Worm (Caenorhabditis elegans) whole organism, L3 larva: Measurements from ENCODE around the gene dhp-2.

Experiments
- ama-1 ChIP-seq: fragments of 150-350 bp; optimal IDR thresholded peaks from 2 replicates; lab custom pipeline; 2018
- ceh-16 ChIP-seq: sonication (generic microtip); optimal IDR thresholded peaks from 2 replicates; lab custom pipeline; 2017; ENCODE audit warnings: missing biosample characterization, missing genetic modification characterization
- ceh-28 ChIP-seq: fragments of 150-350 bp; optimal IDR thresholded peaks from 2 replicates; lab custom pipeline; 2014; ENCODE audit warnings: missing biosample characterization, missing genetic modification reagents, missing genetic modification characterization
- ceh-82 ChIP-seq: fragments of 150-350 bp; optimal IDR thresholded peaks from 2 replicates; lab custom pipeline; 2014; ENCODE audit warnings: missing biosample characterization, missing genetic modification characterization
- ceh-9 ChIP-seq: sonication (generic microtip); optimal IDR thresholded peaks from 2 replicates; lab custom pipeline; 2018; ENCODE audit warnings: missing biosample characterization, missing genetic modification characterization
- daf-12 ChIP-seq: fragments of 150-350 bp; optimal IDR thresholded peaks from 2 replicates; lab custom pipeline; 2014; ENCODE audit warnings: missing biosample characterization, missing genetic modification reagents, missing genetic modification characterization
- egl-27 ChIP-seq: sonication (generic microtip); optimal IDR thresholded peaks from 4 replicates; lab custom pipeline; 2017; ENCODE audit warnings: missing biosample characterization, missing genetic modification reagents, missing genetic modification characterization
- egl-5 ChIP-seq: fragments of 150-350 bp; optimal IDR thresholded peaks from 2 replicates; lab custom pipeline; 2017; ENCODE audit warnings: missing biosample characterization, missing genetic modification reagents, missing genetic modification characterization, inconsistent platforms
- elt-2 ChIP-seq: sonication (generic microtip); optimal IDR thresholded peaks from 2 replicates; lab custom pipeline; 2016; ENCODE audit warnings: missing genetic modification reagents, mild to moderate bottlenecking, missing genetic modification characterization, missing compliant biosample characterization
- elt-3 ChIP-seq, 3 experiments: fragments of 150-350 bp in 1 of 3; sonication (generic microtip) in 2 of 3; optimal IDR thresholded peaks; 2 replicates in 2 of 3; 4 replicates in 1 of 3; lab custom pipeline; 2014 to 2017; ENCODE audit warnings: missing biosample characterization in 3 of 3, missing genetic modification characterization in 3 of 3
- eor-1 ChIP-seq, 2 experiments: fragments of 150-350 bp; optimal IDR thresholded peaks; 2 replicates each; lab custom pipeline; 2014 to 2018; ENCODE audit warnings: missing biosample characterization in 2 of 2, missing genetic modification characterization in 2 of 2
- fkh-2 ChIP-seq: fragments of 150-350 bp; optimal IDR thresholded peaks from 2 replicates; lab custom pipeline; 2014; ENCODE audit warnings: missing biosample characterization, missing genetic modification reagents, missing genetic modification characterization
- hmg-11 ChIP-seq: sonication (generic microtip); optimal IDR thresholded peaks from 2 replicates; lab custom pipeline; 2016; ENCODE audit warnings: missing genetic modification characterization, missing compliant biosample characterization
- jun-1 ChIP-seq: fragments of 150-350 bp; optimal IDR thresholded peaks from 2 replicates; lab custom pipeline; 2014; ENCODE audit warnings: missing biosample characterization, missing genetic modification reagents, missing genetic modification characterization
- lin-15B ChIP-seq: fragments of 150-350 bp; optimal IDR thresholded peaks from 2 replicates; lab custom pipeline; 2014; ENCODE audit warnings: missing biosample characterization, missing genetic modification characterization
- lin-39 ChIP-seq: fragments of 150-350 bp; optimal IDR thresholded peaks from 2 replicates; lab custom pipeline; 2018; ENCODE audit warnings: missing biosample characterization, missing genetic modification reagents, missing genetic modification characterization
- lsy-12 ChIP-seq: sonication (generic microtip); optimal IDR thresholded peaks from 2 replicates; lab custom pipeline; 2016; ENCODE audit warnings: mild to moderate bottlenecking, missing genetic modification characterization, missing compliant biosample characterization
- mml-1 ChIP-seq: fragments of 150-350 bp; sonication (generic microtip); optimal IDR thresholded peaks from 3 replicates; lab custom pipeline; 2014; ENCODE audit warnings: missing biosample characterization, missing genetic modification characterization
- nfya-1 ChIP-seq: sonication (generic microtip); optimal IDR thresholded peaks from 2 replicates; lab custom pipeline; 2017; ENCODE audit warnings: missing genetic modification characterization, mild to moderate bottlenecking, missing compliant biosample characterization, antibody characterized with exemption, moderate library complexity; ENCODE audit not compliant: insufficient read depth
- nhr-12 ChIP-seq: fragments of 150-350 bp; optimal IDR thresholded peaks from 2 replicates; lab custom pipeline; 2014; ENCODE audit warnings: missing biosample characterization, missing genetic modification characterization
- nhr-23 ChIP-seq: fragments of 150-350 bp; optimal IDR thresholded peaks from 2 replicates; lab custom pipeline; 2014; ENCODE audit warnings: missing biosample characterization, missing genetic modification reagents, missing genetic modification characterization
- nhr-237 ChIP-seq: fragments of 150-350 bp; optimal IDR thresholded peaks from 2 replicates; lab custom pipeline; 2014; ENCODE audit warnings: missing biosample characterization, missing genetic modification characterization
- nhr-25 ChIP-seq: sonication (generic microtip); optimal IDR thresholded peaks from 2 replicates; lab custom pipeline; 2017; ENCODE audit warnings: missing biosample characterization, missing genetic modification characterization
- nhr-28 ChIP-seq: fragments of 150-350 bp; optimal IDR thresholded peaks from 2 replicates; lab custom pipeline; 2014; ENCODE audit warnings: missing biosample characterization, missing genetic modification characterization
- nhr-43 ChIP-seq: sonication (generic microtip); optimal IDR thresholded peaks from 2 replicates; lab custom pipeline; 2016; ENCODE audit warnings: mild to moderate bottlenecking, missing genetic modification characterization, missing compliant biosample characterization; ENCODE audit not compliant: poor library complexity, severe bottlenecking
- nhr-67 ChIP-seq: fragments of 150-350 bp; optimal IDR thresholded peaks from 2 replicates; lab custom pipeline; 2014; ENCODE audit warnings: missing biosample characterization, missing genetic modification characterization
- nhr-77 ChIP-seq: fragments of 150-350 bp; optimal IDR thresholded peaks from 2 replicates; lab custom pipeline; 2014; ENCODE audit warnings: missing biosample characterization, missing genetic modification characterization
- pha-4 ChIP-seq: fragments of 150-350 bp; optimal IDR thresholded peaks from 2 replicates; lab custom pipeline; 2014; ENCODE audit warnings: missing biosample characterization, missing genetic modification reagents, missing genetic modification characterization
- pqm-1 ChIP-seq: fragments of 150-350 bp; optimal IDR thresholded peaks from 2 replicates; lab custom pipeline; 2017; ENCODE audit warnings: missing biosample characterization, missing genetic modification characterization, inconsistent platforms
- sea-2 ChIP-seq: fragments of 150-350 bp; sonication (generic microtip); optimal IDR thresholded peaks from 4 replicates; lab custom pipeline; 2014; ENCODE audit warnings: missing biosample characterization, missing genetic modification reagents, missing genetic modification characterization
- skn-1 ChIP-seq: fragments of 150-350 bp; optimal IDR thresholded peaks from 2 replicates; lab custom pipeline; 2014; ENCODE audit warnings: missing biosample characterization, missing genetic modification characterization
- snpc-4 ChIP-seq: fragments of 150-350 bp; optimal IDR thresholded peaks from 2 replicates; lab custom pipeline; 2014; ENCODE audit warnings: missing biosample characterization, missing genetic modification characterization
- tbx-2 ChIP-seq: sonication (generic microtip); optimal IDR thresholded peaks from 2 replicates; lab custom pipeline; 2016; ENCODE audit warnings: mild to moderate bottlenecking, missing genetic modification characterization, missing compliant biosample characterization
- unc-39 ChIP-seq: sonication (generic microtip); optimal IDR thresholded peaks from 4 replicates; lab custom pipeline; 2017; ENCODE audit warnings: missing biosample characterization, missing genetic modification characterization
- zag-1 ChIP-seq: fragments of 150-350 bp; optimal IDR thresholded peaks from 2 replicates; lab custom pipeline; 2014; ENCODE audit warnings: missing biosample characterization, missing genetic modification characterization
- ztf-11 ChIP-seq: fragments of 150-350 bp; optimal IDR thresholded peaks from 2 replicates; lab custom pipeline; 2014; ENCODE audit warnings: missing biosample characterization, missing genetic modification characterization
- ztf-4 ChIP-seq: fragments of 150-350 bp; optimal IDR thresholded peaks from 2 replicates; lab custom pipeline; 2014; ENCODE audit warnings: missing biosample characterization, missing genetic modification characterization

The dhp-2 gene

ce11 chrIV:9977602-9978172 is at the start of gene dhp-2:
dhp-2 (plus strand) TSS chrIV:9978122.
- TF ChIP-seq skn-1 = no peak
- no peak for TF ChIP-seq nhr-67 (tag; lab: Kevin White, UChicago)
- no peak for TF ChIP-seq nhr-43 (tag; lab: Kevin White, UChicago)
- TF ChIP-seq nhr-25 (tag; lab: Kevin White, UChicago) = no peak
- no peak for TF ChIP-seq pha-4
- TF ChIP-seq jun-1 (tag; lab: Kevin White, UChicago) = no peak
- TF ChIP-seq eor-1 (tag; optimal IDR thresholded peaks at IDR 0.05; lab: Kevin White, UChicago) = no peak
- no peak for TF ChIP-seq unc-39
- TF ChIP-seq egl-5 = no peak
- no peak for TF ChIP-seq daf-12 (tag; lab: Kevin White, UChicago)
- TF ChIP-seq nhr-28 (tag; lab: Kevin White, UChicago) = no peak
- TF ChIP-seq elt-2 (tag; lab: Kevin White, UChicago) = no peak
- no peak for TF ChIP-seq ceh-16
- TF ChIP-seq sea-2 (GFP tag; lab: Kevin White, UChicago) = no peak
- no peak for TF ChIP-seq pqm-1 (tag; lab: Kevin White, UChicago)
- TF ChIP-seq ceh-82 (tag; lab: Kevin White, UChicago) = no peak
- no peak for TF ChIP-seq tbx-2
- TF ChIP-seq ztf-11 (tag; lab: Kevin White, UChicago) = no peak
- no peak for TF ChIP-seq ceh-9 (tag; lab: Kevin White, UChicago)
- no peak for TF ChIP-seq snpc-4 (tag; lab: Kevin White, UChicago)
- TF ChIP-seq, all 47 proteins: peak for 0

- TF ChIP-seq hmg-11 (no peak), egl-5 (peak; percentile 32), egl-27 (tag; lab: Kevin White, UChicago) (no peak), jun-1 (tag; lab: Kevin White, UChicago) (no peak), pha-4 (no peak), lin-39 (tag; lab: Kevin White, UChicago) (no peak), snpc-4 (tag; lab: Kevin White, UChicago) (no peak), fkh-2 (no peak), skn-1 (no peak), ceh-28 (tag; lab: Kevin White, UChicago) (peak; percentile 5), elt-2 (tag; lab: Kevin White, UChicago) (no peak), tbx-2 (no peak), sea-2 (GFP tag; lab: Kevin White, UChicago) (no peak), zag-1 (tag; lab: Kevin White, UChicago) (no peak), ztf-11 (tag; lab: Kevin White, UChicago) (no peak), nfya-1 (tag; lab: Kevin White, UChicago) (peak; percentile 25), ama-1 (lab: Kevin White, UChicago) (no peak)
Observed at ce11 chrIV:9928180-9928896, 49.6 kb upstream of the dhp-2 start, which contains the start of gene dur-1. dur-1 (minus strand) TSS chrIV:9928230.

- peak; percentile 75 for TF ChIP-seq lin-15B (tag; lab: Kevin White, UChicago)
- no peak for TF ChIP-seq ztf-4
- TF ChIP-seq lsy-12 = no peak
- TF ChIP-seq nhr-23 (tag; lab: Kevin White, UChicago) = peak; percentile 47
- no peak for TF ChIP-seq sea-2 (GFP tag; lab: Kevin White, UChicago)
- no peak for TF ChIP-seq nhr-43 (tag; lab: Kevin White, UChicago)
- TF ChIP-seq jun-1 (tag; lab: Kevin White, UChicago) = no peak
- TF ChIP-seq pha-4 = peak; percentile 84
Observed at ce11 chrIV:9932055-9932454, 45.9 kb upstream of the dhp-2 start, which contains the start of the genes trmt-10A and F25H8.2. trmt-10A (minus strand) TSS chrIV:9932213. F25H8.2 (plus strand) TSS chrIV:9932235.

- TF ChIP-seq daf-12 (tag; lab: Kevin White, UChicago) (no peak), egl-27 (tag; lab: Kevin White, UChicago) (no peak), skn-1 (no peak), ama-1 (lab: Kevin White, UChicago) (no peak), eor-1 (tag; optimal IDR thresholded peaks at IDR 0.05; lab: Kevin White, UChicago) (no peak), lsy-12 (no peak), nhr-237 (tag; lab: Kevin White, UChicago) (no peak), elt-2 (tag; lab: Kevin White, UChicago) (no peak), nhr-77 (tag; lab: Kevin White, UChicago) (no peak), ztf-4 (no peak), pqm-1 (tag; lab: Kevin White, UChicago) (no peak), pha-4 (no peak), mml-1 (tag; lab: Kevin White, UChicago) (no peak), nhr-12 (no peak), elt-3 (tag; optimal IDR thresholded peaks at IDR 0.05; lab: Kevin White, UChicago) (no peak)
- TF ChIP-seq, all 47 proteins: peak for 0
Observed at ce11 chrIV:9933580-9933979, 44.3 kb upstream of the dhp-2 start, which contains the start of gene spe-29. spe-29 (plus strand) TSS chrIV:9933880.
